Worm (Caenorhabditis elegans) whole organism, L2 larva: ENCODE measurements around the gene prk-2.

Experiments
- alr-1 ChIP-seq: fragments of 150-350 bp; optimal IDR thresholded peaks from 2 replicates; lab custom pipeline; 2014; ENCODE audit warnings: missing biosample characterization, missing genetic modification characterization
- mdl-1 ChIP-seq, 2 experiments: fragments of 150-350 bp in 1 of 2; sonication (generic microtip) in 1 of 2; optimal IDR thresholded peaks; 2 replicates each; lab custom pipeline; 2017; ENCODE audit warnings: missing biosample characterization in 2 of 2, missing genetic modification characterization in 2 of 2
- unc-55 ChIP-seq: fragments of 150-350 bp; sonication (generic microtip); optimal IDR thresholded peaks from 3 replicates; lab custom pipeline; 2014; ENCODE audit warnings: missing biosample characterization, missing genetic modification reagents, missing genetic modification characterization
- zag-1 ChIP-seq: fragments of 150-350 bp; optimal IDR thresholded peaks from 2 replicates; lab custom pipeline; 2014; ENCODE audit warnings: missing biosample characterization, missing genetic modification characterization

- no peak for TF ChIP-seq zag-1 (tag; lab: Kevin White, UChicago)
- TF ChIP-seq alr-1 (tag; lab: Kevin White, UChicago), result no peak
- no peak for TF ChIP-seq mdl-1 (tag; optimal IDR thresholded peaks at IDR 0.05; lab: Kevin White, UChicago)
- TF ChIP-seq unc-55, result no peak
Observed at ce11 chrIII:3414412-3414811, 44.4 kb upstream of the prk-2 start.
